Worm (Caenorhabditis elegans) whole organism, L1 larva: Measurements from ENCODE around the gene col-127.

Experiments
- irx-1 ChIP-seq: sonication (generic microtip); optimal IDR thresholded peaks from 2 replicates; lab custom pipeline; 2016; ENCODE audit warnings: missing genetic modification characterization, missing compliant biosample characterization
- lin-35 ChIP-seq, 2 experiments: fragments of 150-350 bp; optimal IDR thresholded peaks; 2 replicates each; lab custom pipeline; 2014; ENCODE audit warnings: missing biosample characterization in 2 of 2, missing genetic modification characterization in 2 of 2, missing genetic modification reagents in 2 of 2
- nhr-77 ChIP-seq: fragments of 150-350 bp; optimal IDR thresholded peaks from 2 replicates; lab custom pipeline; 2014; ENCODE audit warnings: missing biosample characterization, missing genetic modification characterization
- pqm-1 ChIP-seq: sonication (generic microtip); optimal IDR thresholded peaks from 3 replicates; lab custom pipeline; 2017; ENCODE audit warnings: missing biosample characterization, missing genetic modification characterization

ce11 chrIV:11230069-11230468 lies 35.9 kb downstream of the col-127 start, which contains the start of gene best-7:
- TF ChIP-seq nhr-77 (no peak), pqm-1 (tag; lab: Kevin White, UChicago) (no peak), irx-1 (no peak), lin-35 (GFP tag; optimal IDR thresholded peaks at IDR 0.05; lab: Kevin White, UChicago) (no peak)
